Fruit fly (Drosophila melanogaster) whole organism, embryonic: ENCODE measurements around the gene dnc.

Experiments
- CG11504 ChIP-seq: fragments of 200-800 bp; sonication (Bioruptor generic); optimal IDR thresholded peaks from 3 replicates; lab custom pipeline; 2019; ENCODE audit warnings: missing biosample characterization, mild to moderate bottlenecking, missing genetic modification characterization, moderate library complexity
- CG12744 ChIP-seq: fragments of 200-800 bp; sonication (Bioruptor generic); optimal IDR thresholded peaks from 2 replicates; lab custom pipeline; 2016; ENCODE audit warnings: missing biosample characterization, missing genetic modification characterization
- CG13424 ChIP-seq: fragments of 200-800 bp; sonication (Bioruptor generic); optimal IDR thresholded peaks from 2 replicates; lab custom pipeline; 2019; ENCODE audit warnings: missing biosample characterization, mild to moderate bottlenecking, missing genetic modification characterization, moderate library complexity
- CG33557 ChIP-seq: fragments of 200-800 bp; sonication (Bioruptor generic); optimal IDR thresholded peaks from 2 replicates; lab custom pipeline; 2019; ENCODE audit warnings: missing biosample characterization, mild to moderate bottlenecking, missing genetic modification characterization, moderate library complexity
- Deaf1 ChIP-seq: fragments of 200-800 bp; optimal IDR thresholded peaks from 3 replicates; lab custom pipeline; 2019; ENCODE audit warnings: missing biosample characterization, mild to moderate bottlenecking, missing genetic modification characterization, moderate library complexity
- Ssrp ChIP-seq: fragments of 200-800 bp; sonication (Bioruptor generic); optimal IDR thresholded peaks from 2 replicates; lab custom pipeline; 2018; ENCODE audit warnings: missing biosample characterization, mild to moderate bottlenecking, missing genetic modification characterization, moderate library complexity
- bab2 ChIP-seq: fragments of 200-800 bp; sonication (Bioruptor generic); optimal IDR thresholded peaks from 2 replicates; lab custom pipeline; 2016; ENCODE audit warnings: missing biosample characterization, missing genetic modification characterization
- jing ChIP-seq: fragments of 200-800 bp; sonication (Bioruptor generic); optimal IDR thresholded peaks from 2 replicates; lab custom pipeline; 2018; ENCODE audit warnings: missing biosample characterization, mild to moderate bottlenecking, missing genetic modification characterization
- sens-2 ChIP-seq: fragments of 200-800 bp; sonication (Bioruptor generic); IDR thresholded peaks from 2 replicates; pipeline ENCODE4 v1.3.6; 2022; ENCODE audit warnings: missing biosample characterization, missing genetic modification characterization
- slp2 ChIP-seq: fragments of 200-800 bp; sonication (Bioruptor generic); optimal IDR thresholded peaks from 2 replicates; lab custom pipeline; 2016; ENCODE audit warnings: missing biosample characterization, missing genetic modification characterization

- TF ChIP-seq CG33557 (GFP tag; lab: Kevin White, UChicago), result no peak
- TF ChIP-seq slp2 (GFP tag; lab: Kevin White, UChicago), result no peak
- no peak for TF ChIP-seq sens-2 (GFP tag; lab: Robert Waterston, UW)
- no peak for TF ChIP-seq CG11504 (tag; lab: Kevin White, UChicago)
- TF ChIP-seq jing (GFP tag; lab: Kevin White, UChicago), result no peak
- TF ChIP-seq Deaf1 (tag; lab: Kevin White, UChicago), result no peak
- TF ChIP-seq bab2 (GFP tag; lab: Kevin White, UChicago), result no peak
- TF ChIP-seq CG13424 (tag; lab: Kevin White, UChicago), result no peak
- no peak for TF ChIP-seq CG12744 (GFP tag; lab: Kevin White, UChicago)
- TF ChIP-seq Ssrp (tag; lab: Kevin White, UChicago), result no peak
Observed at dm6 chrX:3131978-3132377, 44.3 kb upstream of the dnc start.
